Worm (Caenorhabditis elegans) whole organism, L2 larva: ENCODE measurements around the gene trx-1.

Experiments used
- R02D3.7 ChIP-seq: fragments of 150-350 bp; optimal IDR thresholded peaks from 2 replicates; lab custom pipeline; 2014; ENCODE audit warnings: missing biosample characterization, missing genetic modification characterization
- blmp-1 ChIP-seq: sonication (generic microtip); optimal IDR thresholded peaks from 2 replicates; lab custom pipeline; 2017; ENCODE audit warnings: missing genetic modification characterization, mild to moderate bottlenecking, missing compliant biosample characterization, antibody characterized with exemption, moderate library complexity; ENCODE audit not compliant: insufficient read depth
- lin-39 ChIP-seq: fragments of 150-350 bp; optimal IDR thresholded peaks from 2 replicates; lab custom pipeline; 2014; ENCODE audit warnings: missing biosample characterization, missing genetic modification reagents, missing genetic modification characterization
- mab-5 ChIP-seq: fragments of 150-350 bp; optimal IDR thresholded peaks from 2 replicates; lab custom pipeline; 2014; ENCODE audit warnings: missing biosample characterization, missing genetic modification characterization
- mbf-1 ChIP-seq: sonication (generic microtip); optimal IDR thresholded peaks from 2 replicates; lab custom pipeline; 2017; ENCODE audit warnings: missing biosample characterization, missing genetic modification characterization
- mdl-1 ChIP-seq, 2 experiments: fragments of 150-350 bp in 1 of 2; sonication (generic microtip) in 1 of 2; optimal IDR thresholded peaks; 2 replicates each; lab custom pipeline; 2017; ENCODE audit warnings: missing biosample characterization in 2 of 2, missing genetic modification characterization in 2 of 2
- unc-39 ChIP-seq: fragments of 150-350 bp; optimal IDR thresholded peaks from 2 replicates; lab custom pipeline; 2014; ENCODE audit warnings: missing biosample characterization, missing genetic modification characterization
- ztf-1 ChIP-seq: fragments of 200-800 bp; sonication (Bioruptor generic); conservative IDR thresholded peaks from 2 replicates; pipeline ENCODE4 v1.3.6; 2022; ENCODE audit warnings: missing genetic modification characterization, missing compliant biosample characterization

ce11 chrII:7801899-7802298 is 48.5 kb upstream of the trx-1 start:
- TF ChIP-seq mdl-1 (tag; optimal IDR thresholded peaks at IDR 0.05; lab: Kevin White, UChicago) = no peak
- TF ChIP-seq mab-5 (tag; lab: Kevin White, UChicago) = no peak
- TF ChIP-seq unc-39 = no peak
- no peak for TF ChIP-seq R02D3.7 (tag; lab: Kevin White, UChicago)
- TF ChIP-seq lin-39 (tag; lab: Kevin White, UChicago) = no peak
- TF ChIP-seq mbf-1 (tag; lab: Kevin White, UChicago) = no peak
- no peak for TF ChIP-seq ztf-1 (GFP tag; lab: Robert Waterston, UW)
- TF ChIP-seq blmp-1 (tag; lab: Kevin White, UChicago) = no peak
